Worm (Caenorhabditis elegans) whole organism, young adult: ENCODE data around the gene clec-162.

Experiments
- C06A6.2 ChIP-seq: fragments of 200-800 bp; sonication (Bioruptor generic); conservative IDR thresholded peaks from 2 replicates; pipeline ENCODE4 v1.3.6; 2022; ENCODE audit warnings: missing genetic modification characterization, missing compliant biosample characterization
- F22D6.2 ChIP-seq: sonication (generic microtip); optimal IDR thresholded peaks from 2 replicates; lab custom pipeline; 2016; ENCODE audit warnings: mild to moderate bottlenecking, missing genetic modification characterization, missing compliant biosample characterization
- F33H1.4 ChIP-seq: fragments of 200-800 bp; sonication (Bioruptor generic); IDR thresholded peaks from 2 replicates; pipeline ENCODE4 v1.3.6; 2022; ENCODE audit warnings: missing genetic modification reagents, missing genetic modification characterization, missing compliant biosample characterization
- F57A8.1 ChIP-seq: fragments of 200-800 bp; sonication (Bioruptor generic); optimal IDR thresholded peaks from 2 replicates; lab custom pipeline; 2018; ENCODE audit warnings: mild to moderate bottlenecking, missing genetic modification characterization, moderate library complexity, missing compliant biosample characterization
- K11D2.4 ChIP-seq: fragments of 200-800 bp; sonication (Bioruptor generic); IDR thresholded peaks from 2 replicates; pipeline ENCODE4 v1.3.6; 2022; ENCODE audit warnings: missing genetic modification reagents, missing genetic modification characterization, missing compliant biosample characterization
- K12H6.12 ChIP-seq: fragments of 200-800 bp; sonication (Bioruptor generic); optimal IDR thresholded peaks from 2 replicates; lab custom pipeline; 2018; ENCODE audit warnings: mild to moderate bottlenecking, missing genetic modification characterization, missing compliant biosample characterization
- Y56A3A.18 ChIP-seq: fragments of 200-800 bp; sonication (Bioruptor generic); IDR thresholded peaks from 2 replicates; pipeline ENCODE4 v1.3.6; 2022; ENCODE audit warnings: missing genetic modification reagents, missing genetic modification characterization, missing compliant biosample characterization
- ZK185.1 ChIP-seq: sonication (generic microtip); optimal IDR thresholded peaks from 2 replicates; lab custom pipeline; 2016; ENCODE audit warnings: mild to moderate bottlenecking, missing genetic modification characterization, missing compliant biosample characterization; ENCODE audit not compliant: poor library complexity, severe bottlenecking
- ama-1 ChIP-seq, 3 experiments: fragments of 150-350 bp in 1 of 3; sonication (generic microtip) in 2 of 3; optimal IDR thresholded peaks; 2 replicates each; lab custom pipeline; 2014 to 2018; ENCODE audit warnings: missing biosample characterization in 2 of 3, missing genetic modification characterization in 2 of 3, missing genetic modification reagents in 2 of 3
- aptf-2 ChIP-seq: fragments of 200-800 bp; sonication (Bioruptor generic); conservative IDR thresholded peaks from 2 replicates; pipeline ENCODE4 v1.3.6; 2022; ENCODE audit warnings: missing genetic modification reagents, missing genetic modification characterization, missing compliant biosample characterization
- atf-7 ChIP-seq: sonication (generic microtip); optimal IDR thresholded peaks from 2 replicates; lab custom pipeline; 2017; ENCODE audit warnings: mild to moderate bottlenecking, missing genetic modification characterization, missing compliant biosample characterization
- bed-1 ChIP-seq: fragments of 200-800 bp; sonication (Bioruptor generic); IDR thresholded peaks from 2 replicates; pipeline ENCODE4 v1.3.6; 2022; ENCODE audit warnings: missing genetic modification reagents, missing genetic modification characterization, missing compliant biosample characterization
- cebp-2 ChIP-seq: fragments of 200-800 bp; sonication (Bioruptor generic); IDR thresholded peaks from 2 replicates; pipeline ENCODE4 v1.3.6; 2022; ENCODE audit warnings: missing genetic modification characterization, missing compliant biosample characterization
- ceh-58 ChIP-seq: fragments of 200-800 bp; sonication (Bioruptor generic); IDR thresholded peaks from 2 replicates; pipeline ENCODE4 v1.3.6; 2022; ENCODE audit warnings: missing genetic modification characterization, missing compliant biosample characterization
- chd-7 ChIP-seq: sonication (generic microtip); optimal IDR thresholded peaks from 2 replicates; lab custom pipeline; 2016; ENCODE audit warnings: mild to moderate bottlenecking, missing genetic modification characterization, moderate library complexity, missing compliant biosample characterization
- egrh-3 ChIP-seq: fragments of 200-800 bp; sonication (Bioruptor generic); IDR thresholded peaks from 2 replicates; pipeline ENCODE4 v1.3.6; 2022; ENCODE audit warnings: missing genetic modification reagents, missing genetic modification characterization, missing compliant biosample characterization
- hmg-20 ChIP-seq: fragments of 200-800 bp; sonication (Bioruptor generic); IDR thresholded peaks from 2 replicates; pipeline ENCODE4 v1.3.6; 2022; ENCODE audit warnings: missing genetic modification reagents, missing genetic modification characterization, missing compliant biosample characterization
- hrde-1 ChIP-seq: sonication (generic microtip); optimal IDR thresholded peaks from 2 replicates; lab custom pipeline; 2016; ENCODE audit warnings: missing genetic modification characterization, mild to moderate bottlenecking, missing compliant biosample characterization, moderate library complexity, missing genotype, missing genetic modification reagents, borderline replicate concordance
- let-526 ChIP-seq: fragments of 200-800 bp; sonication (Bioruptor generic); IDR thresholded peaks from 2 replicates; pipeline ENCODE4 v1.3.6; 2022; ENCODE audit warnings: missing genetic modification reagents, missing genetic modification characterization, missing compliant biosample characterization
- lin-35 ChIP-seq, 3 experiments: fragments of 150-350 bp in 2 of 3; sonication (generic microtip) in 1 of 3; optimal IDR thresholded peaks; 2 replicates each; lab custom pipeline; 2014 to 2018; ENCODE audit warnings: missing biosample characterization in 3 of 3, missing genetic modification characterization in 3 of 3, missing genetic modification reagents in 3 of 3
- lin-54 ChIP-seq: fragments of 200-800 bp; sonication (Bioruptor generic); optimal IDR thresholded peaks from 2 replicates; lab custom pipeline; 2018; ENCODE audit warnings: mild to moderate bottlenecking, missing genetic modification characterization, missing compliant biosample characterization
- lsl-1 ChIP-seq: fragments of 200-800 bp; sonication (Bioruptor generic); optimal IDR thresholded peaks from 2 replicates; lab custom pipeline; 2018; ENCODE audit warnings: mild to moderate bottlenecking, missing genetic modification characterization, moderate library complexity, missing compliant biosample characterization
- madf-10 ChIP-seq: sonication (generic microtip); optimal IDR thresholded peaks from 2 replicates; lab custom pipeline; 2016; ENCODE audit warnings: mild to moderate bottlenecking, missing genetic modification characterization, missing compliant biosample characterization
- madf-8 ChIP-seq: fragments of 200-800 bp; sonication (Bioruptor generic); conservative IDR thresholded peaks from 2 replicates; pipeline ENCODE4 v1.3.6; 2022; ENCODE audit warnings: missing genetic modification reagents, missing genetic modification characterization, missing compliant biosample characterization
- mxl-1 ChIP-seq: sonication (generic microtip); optimal IDR thresholded peaks from 2 replicates; lab custom pipeline; 2016; ENCODE audit warnings: missing genetic modification characterization, missing compliant biosample characterization
- nhr-80 ChIP-seq: sonication (generic microtip); optimal IDR thresholded peaks from 2 replicates; lab custom pipeline; 2016; ENCODE audit warnings: missing genetic modification characterization, missing compliant biosample characterization
- pbrm-1 ChIP-seq: fragments of 200-800 bp; sonication (Bioruptor generic); IDR thresholded peaks from 2 replicates; pipeline ENCODE4 v1.3.6; 2022; ENCODE audit warnings: missing genetic modification reagents, missing genetic modification characterization, missing compliant biosample characterization
- sdz-38 ChIP-seq: sonication (generic microtip); optimal IDR thresholded peaks from 2 replicates; lab custom pipeline; 2016; ENCODE audit warnings: missing genotype, missing genetic modification characterization, missing compliant biosample characterization
- snpc-4 ChIP-seq, 5 experiments: fragments of 150-350 bp in 1 of 5; sonication (generic microtip) in 4 of 5; optimal IDR thresholded peaks; 2 replicates each; lab custom pipeline; 2014 to 2018; ENCODE audit warnings: missing genetic modification characterization in 5 of 5, missing biosample characterization in 3 of 5, antibody characterized with exemption in 2 of 5, mild to moderate bottlenecking in 2 of 5, missing compliant biosample characterization in 2 of 5, missing genotype in 2 of 5, moderate library complexity in 2 of 5, missing genetic modification reagents in 1 of 5
- ztf-18 ChIP-seq: sonication (generic microtip); optimal IDR thresholded peaks from 2 replicates; lab custom pipeline; 2016; ENCODE audit warnings: missing genotype, mild to moderate bottlenecking, missing genetic modification characterization, missing compliant biosample characterization

Gene clec-162

ce11 chrIII:9713862-9714261 is 11.2 kb downstream of the clec-162 start, which contains the start of gene ncx-6:
ncx-6 (minus strand) TSS chrIII:9713949.
- TF ChIP-seq aptf-2 (GFP tag; lab: Robert Waterston, UW) = no peak
- no peak for TF ChIP-seq sdz-38
- no peak for TF ChIP-seq snpc-4 (GFP tag; optimal IDR thresholded peaks at IDR 0.05; lab: Kevin White, UChicago)
- peak in 1 of 4 experiments; percentile 16 for TF ChIP-seq snpc-4 (tag; optimal IDR thresholded peaks at IDR 0.05; lab: Kevin White, UChicago)
- no peak for TF ChIP-seq chd-7
- TF ChIP-seq nhr-80 = peak; percentile 53

DNA sequence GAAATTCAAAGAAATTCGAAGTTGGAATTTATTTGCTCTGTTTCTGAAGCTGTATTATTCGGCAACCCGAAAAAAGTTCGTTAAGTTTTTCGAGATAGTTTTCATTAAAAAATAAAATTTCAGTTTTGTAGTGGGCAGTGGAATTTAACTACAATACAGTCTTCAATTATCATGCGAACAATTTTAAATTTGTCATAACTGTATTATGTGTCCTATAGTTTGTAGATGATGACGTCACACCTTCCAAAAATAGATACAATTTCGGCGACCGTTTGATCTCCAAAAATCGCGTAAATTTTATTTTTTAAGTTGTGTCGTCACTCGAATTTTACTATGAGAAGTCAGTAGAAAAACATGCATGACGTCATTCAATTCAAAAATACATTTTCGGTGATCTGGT is 11.8 kb downstream of the clec-162 start:
- TF ChIP-seq chd-7 (no peak), F57A8.1 (GFP tag; lab: Kevin White, UChicago) (no peak), mxl-1 (tag; lab: Kevin White, UChicago) (no peak), egrh-3 (GFP tag; lab: Robert Waterston, UW) (no peak), lin-54 (GFP tag; lab: Kevin White, UChicago) (no peak), ZK185.1 (tag; lab: Kevin White, UChicago) (no peak), ama-1 (optimal IDR thresholded peaks at IDR 0.05; lab: Kevin White, UChicago) (no peak), ama-1 (GFP tag; optimal IDR thresholded peaks at IDR 0.05; lab: Kevin White, UChicago) (no peak), lin-35 (GFP tag; optimal IDR thresholded peaks at IDR 0.05; lab: Kevin White, UChicago) (no peak), ceh-58 (GFP tag; lab: Robert Waterston, UW) (no peak), K11D2.4 (no peak), F33H1.4 (no peak), let-526 (GFP tag; lab: Robert Waterston, UW) (no peak), madf-10 (tag; lab: Kevin White, UChicago) (no peak), madf-8 (GFP tag; lab: Robert Waterston, UW) (no peak), hrde-1 (no peak), hmg-20 (no peak)
- TF ChIP-seq, all 124 proteins: peak for 0

DNA sequence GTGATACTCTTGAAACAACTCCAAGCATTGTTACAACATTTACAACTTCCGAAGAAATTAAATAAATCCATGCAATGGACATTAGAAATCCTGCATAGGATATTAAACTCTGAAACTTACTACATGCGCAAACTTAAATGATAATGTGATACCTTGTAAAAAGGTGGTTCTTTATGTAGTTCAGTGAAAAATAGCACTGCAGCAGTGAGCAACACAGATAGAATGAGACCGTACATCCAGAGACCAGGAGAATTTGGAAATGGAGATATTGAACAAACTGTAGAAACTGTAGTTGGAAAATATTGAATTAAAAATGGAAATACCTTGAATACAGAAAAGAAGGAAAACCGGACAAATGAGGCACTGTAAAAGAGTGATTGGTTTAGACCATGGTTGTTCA is 13.9 kb downstream of the clec-162 start:
- TF ChIP-seq lsl-1 (GFP tag; lab: Kevin White, UChicago) (no peak), ztf-18 (tag; lab: Kevin White, UChicago) (no peak), F22D6.2 (tag; lab: Kevin White, UChicago) (no peak), K12H6.12 (tag; lab: Kevin White, UChicago) (no peak), let-526 (GFP tag; lab: Robert Waterston, UW) (no peak), snpc-4 (GFP tag; optimal IDR thresholded peaks at IDR 0.05; lab: Kevin White, UChicago) (no peak), snpc-4 (tag; optimal IDR thresholded peaks at IDR 0.05; lab: Kevin White, UChicago) (no peak), bed-1 (no peak), pbrm-1 (no peak), C06A6.2 (GFP tag; lab: Robert Waterston, UW) (no peak), Y56A3A.18 (no peak)

- TF ChIP-seq chd-7 (no peak), lin-35 (GFP tag; optimal IDR thresholded peaks at IDR 0.05; lab: Kevin White, UChicago) (peak in 1 of 3 experiments; percentile 25)
Measured at ce11 chrIII:9705157-9705905, 19.7 kb downstream of the clec-162 start.

ce11 chrIII:9704606-9704938 is 20.4 kb downstream of the clec-162 start:
- TF ChIP-seq atf-7 = peak; percentile 40
- TF ChIP-seq cebp-2 (GFP tag; lab: Robert Waterston, UW) = no peak
